Fruit fly (Drosophila melanogaster) whole organism, adult: Measurements from ENCODE around the gene CG10116.
A peak's percentile ranks its signal among the peaks of the same experiment; 100 is the strongest.

ENCODE experiments used
- CG11617 ChIP-seq: fragments of 200-800 bp; sonication (Bioruptor generic); optimal IDR thresholded peaks from 2 replicates; lab custom pipeline; 2017; ENCODE audit warnings: mild to moderate bottlenecking, missing biosample characterization, missing genetic modification reagents, missing genetic modification characterization
- CG12768 ChIP-seq: fragments of 200-800 bp; sonication (Bioruptor generic); optimal IDR thresholded peaks from 2 replicates; lab custom pipeline; 2017; ENCODE audit warnings: missing biosample characterization, missing genetic modification characterization, mild to moderate bottlenecking, moderate library complexity, missing genetic modification reagents
- CG14711 ChIP-seq: fragments of 200-800 bp; sonication (Bioruptor generic); optimal IDR thresholded peaks from 2 replicates; lab custom pipeline; 2018; ENCODE audit warnings: missing biosample characterization, mild to moderate bottlenecking, missing genetic modification characterization, moderate library complexity
- CG1620 ChIP-seq: fragments of 200-800 bp; sonication (Bioruptor generic); optimal IDR thresholded peaks from 2 replicates; lab custom pipeline; 2016; ENCODE audit warnings: missing biosample characterization, missing genetic modification characterization
- CG33017 ChIP-seq: fragments of 200-800 bp; sonication (Bioruptor generic); optimal IDR thresholded peaks from 2 replicates; lab custom pipeline; 2018; ENCODE audit warnings: missing biosample characterization, mild to moderate bottlenecking, missing genetic modification characterization, moderate library complexity
- CG5204 ChIP-seq: fragments of 200-800 bp; sonication (Bioruptor generic); optimal IDR thresholded peaks from 2 replicates; lab custom pipeline; 2016; ENCODE audit warnings: missing biosample characterization, missing genetic modification characterization
- CG7045 ChIP-seq: fragments of 200-800 bp; sonication (Bioruptor generic); optimal IDR thresholded peaks from 2 replicates; lab custom pipeline; 2017; ENCODE audit warnings: missing biosample characterization, mild to moderate bottlenecking, missing genetic modification characterization
- CG7101 ChIP-seq: fragments of 200-800 bp; sonication (Bioruptor generic); optimal IDR thresholded peaks from 2 replicates; lab custom pipeline; 2018; ENCODE audit warnings: missing biosample characterization, mild to moderate bottlenecking, missing genetic modification characterization, moderate library complexity
- Clk ChIP-seq: fragments of 200-800 bp; sonication (Bioruptor generic); optimal IDR thresholded peaks from 2 replicates; lab custom pipeline; 2017; ENCODE audit warnings: missing biosample characterization, missing genetic modification characterization
- Crg-1 ChIP-seq: fragments of 200-800 bp; sonication (Bioruptor generic); optimal IDR thresholded peaks from 2 replicates; lab custom pipeline; 2016; ENCODE audit warnings: missing biosample characterization, missing genetic modification characterization
- Hr96 ChIP-seq: fragments of 200-800 bp; sonication (Bioruptor generic); optimal IDR thresholded peaks from 2 replicates; lab custom pipeline; 2016; ENCODE audit warnings: missing biosample characterization, missing genetic modification characterization
- Mnt ChIP-seq: fragments of 200-800 bp; sonication (Bioruptor generic); optimal IDR thresholded peaks from 2 replicates; lab custom pipeline; 2016; ENCODE audit warnings: missing biosample characterization, mild to moderate bottlenecking, missing genetic modification characterization
- bab1 ChIP-seq: fragments of 200-800 bp; sonication (Bioruptor generic); optimal IDR thresholded peaks from 3 replicates; lab custom pipeline; 2019; ENCODE audit warnings: missing biosample characterization, mild to moderate bottlenecking, missing genetic modification characterization, moderate library complexity
- cic ChIP-seq: fragments of 200-800 bp; sonication (Bioruptor generic); optimal IDR thresholded peaks from 2 replicates; lab custom pipeline; 2017; ENCODE audit warnings: missing biosample characterization, mild to moderate bottlenecking, missing genetic modification characterization, moderate library complexity
- cnc ChIP-seq, 2 experiments: fragments of >200 bp; optimal IDR thresholded peaks; 2 replicates each; lab custom pipeline; 2017
- kay ChIP-seq: fragments of 200-800 bp; sonication (Bioruptor generic); peaks from one replicate; lab custom pipeline; 2016; ENCODE audit warnings: missing biosample characterization, missing genetic modification characterization, borderline replicate concordance
- ovo ChIP-seq: fragments of 200-800 bp; sonication (Bioruptor generic); optimal IDR thresholded peaks from 2 replicates; lab custom pipeline; 2016; ENCODE audit warnings: missing biosample characterization, missing genetic modification characterization
- pad ChIP-seq: fragments of 200-800 bp; sonication (Bioruptor generic); optimal IDR thresholded peaks from 3 replicates; lab custom pipeline; 2017; ENCODE audit warnings: missing biosample characterization, missing genetic modification characterization, mild to moderate bottlenecking, moderate library complexity, missing genetic modification reagents
- tj ChIP-seq: fragments of 200-800 bp; sonication (Bioruptor generic); optimal IDR thresholded peaks from 3 replicates; lab custom pipeline; 2017; ENCODE audit warnings: missing biosample characterization, mild to moderate bottlenecking, missing genetic modification characterization, moderate library complexity
- toe ChIP-seq: fragments of 200-800 bp; sonication (Bioruptor generic); optimal IDR thresholded peaks from 2 replicates; lab custom pipeline; 2016; ENCODE audit warnings: missing biosample characterization, missing genetic modification characterization

CG10116 gene

dm6 chr3L:13412886-13413224 is 44.2 kb downstream of the CG10116 start:
- TF ChIP-seq CG7045 (GFP tag; lab: Kevin White, UChicago) (no peak), cic (GFP tag; lab: Kevin White, UChicago) (no peak), toe (GFP tag; lab: Kevin White, UChicago) (no peak), bab1 (GFP tag; lab: Kevin White, UChicago) (no peak), cnc (optimal IDR thresholded peaks at IDR 0.05; lab: Kevin White, UChicago) (no peak), CG7101 (no peak), kay (GFP tag; lab: Kevin White, UChicago) (no peak), pad (GFP tag; lab: Kevin White, UChicago) (peak; percentile 34), CG33017 (tag; lab: Kevin White, UChicago) (no peak), ovo (GFP tag; lab: Kevin White, UChicago) (no peak), CG11617 (GFP tag; lab: Kevin White, UChicago) (no peak), tj (GFP tag; lab: Kevin White, UChicago) (peak; percentile 36), CG1620 (GFP tag; lab: Kevin White, UChicago) (no peak), CG14711 (tag; lab: Kevin White, UChicago) (no peak)

- TF ChIP-seq CG7101 (peak; percentile 7), CG7045 (GFP tag; lab: Kevin White, UChicago) (peak; percentile 26), pad (GFP tag; lab: Kevin White, UChicago) (peak; percentile 37), bab1 (GFP tag; lab: Kevin White, UChicago) (no peak), CG11617 (GFP tag; lab: Kevin White, UChicago) (peak; percentile 41), kay (GFP tag; lab: Kevin White, UChicago) (peak; percentile 71), CG14711 (tag; lab: Kevin White, UChicago) (peak; percentile 12), Crg-1 (peak; percentile 1), Mnt (GFP tag; lab: Kevin White, UChicago) (peak; percentile 4), toe (GFP tag; lab: Kevin White, UChicago) (peak; percentile 43), CG12768 (no peak), CG33017 (tag; lab: Kevin White, UChicago) (no peak), CG5204 (GFP tag; lab: Kevin White, UChicago) (peak; percentile 38), CG1620 (GFP tag; lab: Kevin White, UChicago) (no peak)
Measured at dm6 chr3L:13412200-13412885, 44.7 kb downstream of the CG10116 start, which contains the start of the genes CG10222 and flr. Gene CG10222, minus strand, starts transcription at chr3L:13412453. Gene flr, plus strand, starts transcription at chr3L:13412843.

- TF ChIP-seq kay (GFP tag; lab: Kevin White, UChicago), result no peak
- no peak for TF ChIP-seq Hr96 (GFP tag; lab: Kevin White, UChicago)
- no peak for TF ChIP-seq Clk (GFP tag; lab: Kevin White, UChicago)
- no peak for TF ChIP-seq CG7045 (GFP tag; lab: Kevin White, UChicago)
Measured at dm6 chr3L:13410999-13411398, 46.0 kb downstream of the CG10116 start.

dm6 chr3L:13409809-13410521 is 47.1 kb downstream of the CG10116 start:
- no peak for TF ChIP-seq Hr96 (GFP tag; lab: Kevin White, UChicago)
- TF ChIP-seq kay (GFP tag; lab: Kevin White, UChicago), result peak; percentile 23

dm6 chr3L:13406873-13407272 is 50.2 kb downstream of the CG10116 start:
- TF ChIP-seq CG7101, result no peak
- no peak for TF ChIP-seq Clk (GFP tag; lab: Kevin White, UChicago)
- no peak for TF ChIP-seq toe (GFP tag; lab: Kevin White, UChicago)
- no peak for TF ChIP-seq Crg-1
- no peak for TF ChIP-seq CG5204 (GFP tag; lab: Kevin White, UChicago)
- TF ChIP-seq cic (GFP tag; lab: Kevin White, UChicago), result no peak
- no peak for TF ChIP-seq CG7045 (GFP tag; lab: Kevin White, UChicago)
- no peak for TF ChIP-seq CG1620 (GFP tag; lab: Kevin White, UChicago)
- no peak for TF ChIP-seq CG33017 (tag; lab: Kevin White, UChicago)
- no peak for TF ChIP-seq bab1 (GFP tag; lab: Kevin White, UChicago)
- no peak for TF ChIP-seq pad (GFP tag; lab: Kevin White, UChicago)
- no peak for TF ChIP-seq Hr96 (GFP tag; lab: Kevin White, UChicago)
- no peak for TF ChIP-seq tj (GFP tag; lab: Kevin White, UChicago)
- no peak for TF ChIP-seq cnc (optimal IDR thresholded peaks at IDR 0.05; lab: Kevin White, UChicago)
